Worm (Caenorhabditis elegans) whole organism, late embryonic: ENCODE measurements around the gene nex-1.

ENCODE experiments used
- F13H6.1 ChIP-seq: sonication (generic microtip); optimal IDR thresholded peaks from 2 replicates; lab custom pipeline; 2016; ENCODE audit warnings: missing genetic modification characterization, missing compliant biosample characterization
- K02D7.2 ChIP-seq: sonication (generic microtip); optimal IDR thresholded peaks from 2 replicates; lab custom pipeline; 2017; ENCODE audit warnings: mild to moderate bottlenecking, missing genetic modification characterization, missing compliant biosample characterization
- K09A11.1 ChIP-seq: sonication (generic microtip); optimal IDR thresholded peaks from 2 replicates; lab custom pipeline; 2017; ENCODE audit warnings: antibody characterized with exemption, mild to moderate bottlenecking, missing genetic modification characterization, missing compliant biosample characterization; ENCODE audit not compliant: insufficient read depth
- ahr-1 ChIP-seq: sonication (generic microtip); optimal IDR thresholded peaks from 2 replicates; lab custom pipeline; 2016; ENCODE audit warnings: missing genetic modification characterization, missing compliant biosample characterization
- ceh-14 ChIP-seq: sonication (generic microtip); optimal IDR thresholded peaks from 2 replicates; lab custom pipeline; 2016; ENCODE audit warnings: missing genotype, missing genetic modification characterization, missing compliant biosample characterization
- ceh-24 ChIP-seq: sonication (generic microtip); optimal IDR thresholded peaks from 2 replicates; lab custom pipeline; 2016; ENCODE audit warnings: mild to moderate bottlenecking, missing genetic modification characterization, missing compliant biosample characterization
- ceh-48 ChIP-seq: sonication (generic microtip); optimal IDR thresholded peaks from 2 replicates; lab custom pipeline; 2016; ENCODE audit warnings: missing genetic modification characterization, inconsistent platforms, missing compliant biosample characterization
- ceh-6 ChIP-seq: fragments of 200-800 bp; sonication (Bioruptor generic); optimal IDR thresholded peaks from 2 replicates; lab custom pipeline; 2018; ENCODE audit warnings: mild to moderate bottlenecking, missing genetic modification characterization, missing compliant biosample characterization
- ceh-9 ChIP-seq: sonication (generic microtip); optimal IDR thresholded peaks from 2 replicates; lab custom pipeline; 2016; ENCODE audit warnings: mild to moderate bottlenecking, missing genetic modification characterization, inconsistent platforms, missing compliant biosample characterization
- dmd-4 ChIP-seq: sonication (generic microtip); optimal IDR thresholded peaks from 2 replicates; lab custom pipeline; 2016; ENCODE audit warnings: borderline replicate concordance, missing genetic modification characterization, missing compliant biosample characterization
- dve-1 ChIP-seq: sonication (generic microtip); optimal IDR thresholded peaks from 2 replicates; lab custom pipeline; 2017; ENCODE audit warnings: antibody characterized with exemption, mild to moderate bottlenecking, missing genetic modification characterization, missing compliant biosample characterization
- elt-2 ChIP-seq: sonication (generic microtip); optimal IDR thresholded peaks from 2 replicates; lab custom pipeline; 2016; ENCODE audit warnings: missing genetic modification reagents, missing genetic modification characterization, missing compliant biosample characterization
- elt-4 ChIP-seq: sonication (generic microtip); optimal IDR thresholded peaks from 2 replicates; lab custom pipeline; 2016; ENCODE audit warnings: missing genetic modification characterization, missing compliant biosample characterization
- fax-1 ChIP-seq: sonication (generic microtip); optimal IDR thresholded peaks from 2 replicates; lab custom pipeline; 2016; ENCODE audit warnings: missing genotype, missing genetic modification characterization, missing compliant biosample characterization
- fkh-10 ChIP-seq: fragments of 150-350 bp; optimal IDR thresholded peaks from 2 replicates; lab custom pipeline; 2014; ENCODE audit warnings: missing biosample characterization, missing genetic modification reagents, missing genetic modification characterization
- fkh-6 ChIP-seq: sonication (generic microtip); optimal IDR thresholded peaks from 2 replicates; lab custom pipeline; 2016; ENCODE audit warnings: missing genetic modification characterization, missing compliant biosample characterization
- gmeb-2 ChIP-seq: sonication (generic microtip); optimal IDR thresholded peaks from 2 replicates; lab custom pipeline; 2016; ENCODE audit warnings: missing genetic modification characterization, inconsistent platforms, missing compliant biosample characterization
- hlh-13 ChIP-seq: fragments of 200-800 bp; sonication (Bioruptor generic); optimal IDR thresholded peaks from 2 replicates; lab custom pipeline; 2018; ENCODE audit warnings: mild to moderate bottlenecking, missing genetic modification characterization, missing compliant biosample characterization
- hlh-30 ChIP-seq: sonication (generic microtip); optimal IDR thresholded peaks from 2 replicates; lab custom pipeline; 2017; ENCODE audit warnings: antibody characterized with exemption, missing genetic modification characterization, missing compliant biosample characterization; ENCODE audit not compliant: insufficient read depth
- lin-11 ChIP-seq: fragments of 200-800 bp; sonication (Bioruptor generic); optimal IDR thresholded peaks from 2 replicates; lab custom pipeline; 2018; ENCODE audit warnings: mild to moderate bottlenecking, missing genetic modification characterization, missing compliant biosample characterization
- mec-3 ChIP-seq: sonication (generic microtip); optimal IDR thresholded peaks from 2 replicates; lab custom pipeline; 2016; ENCODE audit warnings: borderline replicate concordance, missing genetic modification characterization, missing compliant biosample characterization
- nfya-1 ChIP-seq: sonication (generic microtip); optimal IDR thresholded peaks from 2 replicates; lab custom pipeline; 2017; ENCODE audit warnings: missing genetic modification characterization, mild to moderate bottlenecking, missing compliant biosample characterization, antibody characterized with exemption, moderate library complexity
- nhr-11 ChIP-seq: fragments of 150-350 bp; optimal IDR thresholded peaks from 2 replicates; lab custom pipeline; 2014; ENCODE audit warnings: missing biosample characterization, missing genetic modification characterization
- npax-4 ChIP-seq: sonication (generic microtip); optimal IDR thresholded peaks from 2 replicates; lab custom pipeline; 2016; ENCODE audit warnings: missing genetic modification characterization, missing compliant biosample characterization
- pag-3 ChIP-seq: sonication (generic microtip); optimal IDR thresholded peaks from 2 replicates; lab custom pipeline; 2016; ENCODE audit warnings: missing compliant biosample characterization, missing genetic modification characterization, borderline replicate concordance
- pha-2 ChIP-seq: sonication (generic microtip); optimal IDR thresholded peaks from 2 replicates; lab custom pipeline; 2017; ENCODE audit warnings: mild to moderate bottlenecking, missing genetic modification characterization, missing compliant biosample characterization
- pha-4 ChIP-seq: fragments of 150-350 bp; optimal IDR thresholded peaks from 2 replicates; lab custom pipeline; 2018; ENCODE audit warnings: missing biosample characterization, missing genetic modification reagents, missing genetic modification characterization
- pros-1 ChIP-seq: fragments of 150-350 bp; optimal IDR thresholded peaks from 2 replicates; lab custom pipeline; 2014; ENCODE audit warnings: missing biosample characterization, missing genetic modification reagents, missing genetic modification characterization
- sdc-2 ChIP-seq: sonication (generic microtip); optimal IDR thresholded peaks from 2 replicates; lab custom pipeline; 2016; ENCODE audit warnings: missing genotype, missing genetic modification characterization, missing compliant biosample characterization
- sox-2 ChIP-seq: fragments of 200-800 bp; sonication (Bioruptor generic); IDR thresholded peaks from 2 replicates; pipeline ENCODE4 v1.3.6; 2022; ENCODE audit warnings: missing genetic modification reagents, missing genetic modification characterization, missing compliant biosample characterization
- sox-4 ChIP-seq: sonication (generic microtip); optimal IDR thresholded peaks from 2 replicates; lab custom pipeline; 2017; ENCODE audit warnings: mild to moderate bottlenecking, missing genetic modification characterization, inconsistent platforms, missing compliant biosample characterization
- tbx-2 ChIP-seq: sonication (generic microtip); optimal IDR thresholded peaks from 2 replicates; lab custom pipeline; 2016; ENCODE audit warnings: missing genetic modification characterization, missing compliant biosample characterization
- tbx-7 ChIP-seq: sonication (generic microtip); optimal IDR thresholded peaks from 2 replicates; lab custom pipeline; 2016; ENCODE audit warnings: missing genotype, missing genetic modification characterization, missing compliant biosample characterization
- unc-42 ChIP-seq: sonication (generic microtip); optimal IDR thresholded peaks from 2 replicates; lab custom pipeline; 2016; ENCODE audit warnings: missing genotype, missing genetic modification characterization, missing compliant biosample characterization
- unc-55 ChIP-seq: sonication (generic microtip); optimal IDR thresholded peaks from 2 replicates; lab custom pipeline; 2017; ENCODE audit warnings: missing biosample characterization, missing genetic modification reagents, missing genetic modification characterization
- unc-86 ChIP-seq: sonication (generic microtip); optimal IDR thresholded peaks from 2 replicates; lab custom pipeline; 2016; ENCODE audit warnings: missing genetic modification characterization, missing compliant biosample characterization
- zip-5 ChIP-seq: sonication (generic microtip); optimal IDR thresholded peaks from 2 replicates; lab custom pipeline; 2016; ENCODE audit warnings: missing genetic modification characterization, missing compliant biosample characterization
- ztf-16 ChIP-seq: sonication (generic microtip); optimal IDR thresholded peaks from 2 replicates; lab custom pipeline; 2017; ENCODE audit warnings: missing genetic modification characterization, missing compliant biosample characterization

Gene nex-1

ce11 chrIII:5234312-5234711, 8.9 kb downstream of the nex-1 start, which contains the start of gene mrps-26:
TSS of gene mrps-26 (plus strand) at chrIII:5234612.
- TF ChIP-seq nfya-1 (no peak), ceh-6 (GFP tag; lab: Kevin White, UChicago) (no peak), pha-2 (no peak), K09A11.1 (tag; lab: Kevin White, UChicago) (no peak), K02D7.2 (tag; lab: Kevin White, UChicago) (no peak), npax-4 (tag; lab: Kevin White, UChicago) (no peak), fax-1 (no peak), nhr-11 (tag; lab: Kevin White, UChicago) (no peak), gmeb-2 (tag; lab: Kevin White, UChicago) (no peak), sdc-2 (tag; lab: Kevin White, UChicago) (no peak), pag-3 (tag; lab: Kevin White, UChicago) (no peak), tbx-2 (tag; lab: Kevin White, UChicago) (no peak), unc-86 (tag; lab: Kevin White, UChicago) (no peak), unc-55 (GFP tag; lab: Kevin White, UChicago) (no peak), fkh-6 (tag; lab: Kevin White, UChicago) (no peak)

DNA sequence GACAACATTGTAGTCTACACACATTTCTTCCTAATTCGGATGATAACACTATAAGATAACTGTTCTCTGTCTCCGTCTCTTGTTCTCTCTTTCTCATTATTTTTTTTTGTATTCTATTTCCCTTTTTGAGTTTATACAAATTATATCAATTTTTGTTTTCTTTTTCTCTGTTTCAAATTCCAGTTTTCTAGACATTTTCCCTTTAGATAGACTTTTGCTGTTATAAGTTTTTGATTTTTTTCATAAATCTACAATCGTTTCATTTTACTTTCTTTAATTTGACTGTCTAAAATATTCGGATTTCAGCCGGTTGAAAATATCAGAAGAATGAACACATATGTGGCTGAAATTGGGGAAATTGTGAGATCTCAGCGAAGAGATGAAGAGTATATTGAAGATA, 10.7 kb downstream of the nex-1 start, which contains the start of gene prx-10:
prx-10 (plus strand) TSS at position 301 of the 400 bp plus-strand sequence.
- TF ChIP-seq ahr-1 (tag; lab: Kevin White, UChicago), result no peak
- TF ChIP-seq dve-1 (tag; lab: Kevin White, UChicago), result no peak
- no peak for TF ChIP-seq lin-11
- TF ChIP-seq pha-4 (tag; lab: Kevin White, UChicago), result no peak
- TF ChIP-seq elt-4 (tag; lab: Kevin White, UChicago), result no peak
- no peak for TF ChIP-seq F13H6.1 (tag; lab: Kevin White, UChicago)
- no peak for TF ChIP-seq unc-42
- TF ChIP-seq ceh-9 (tag; lab: Kevin White, UChicago), result no peak
- no peak for TF ChIP-seq ceh-24 (tag; lab: Kevin White, UChicago)
- TF ChIP-seq sox-2, result no peak
- no peak for TF ChIP-seq sdc-2 (tag; lab: Kevin White, UChicago)
- TF ChIP-seq fax-1, result no peak
- no peak for TF ChIP-seq sox-4 (tag; lab: Kevin White, UChicago)
- TF ChIP-seq mec-3 (tag; lab: Kevin White, UChicago), result no peak
- TF ChIP-seq, all 69 proteins: peak for 0

DNA sequence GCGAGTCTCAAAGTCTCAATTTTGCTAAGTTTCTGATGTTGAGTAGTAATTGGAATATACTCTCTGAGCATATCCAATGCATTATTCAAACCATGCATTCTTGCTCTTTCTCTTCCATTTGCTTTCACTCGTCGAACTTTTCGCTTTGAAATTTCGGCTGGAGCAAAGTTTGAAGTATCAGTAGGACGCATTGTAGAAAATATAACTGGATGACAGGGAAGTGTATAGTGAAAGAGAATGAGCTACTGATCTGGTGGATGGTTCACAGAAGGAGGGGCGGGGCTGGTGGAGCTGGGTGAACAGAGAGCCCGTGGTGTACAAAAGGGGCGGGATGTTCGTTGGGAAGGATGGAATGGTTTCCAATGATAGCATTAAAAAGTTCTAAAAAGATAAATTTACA, 16.4 kb downstream of the nex-1 start:
- TF ChIP-seq dmd-4 (tag; lab: Kevin White, UChicago) (no peak), ceh-24 (tag; lab: Kevin White, UChicago) (no peak), pros-1 (tag; lab: Kevin White, UChicago) (no peak), fax-1 (no peak), fkh-10 (GFP tag; lab: Kevin White, UChicago) (no peak), elt-2 (tag; lab: Kevin White, UChicago) (no peak), ztf-16 (tag; lab: Kevin White, UChicago) (no peak), ceh-14 (no peak), elt-4 (tag; lab: Kevin White, UChicago) (no peak), mec-3 (tag; lab: Kevin White, UChicago) (no peak), ceh-48 (tag; lab: Kevin White, UChicago) (no peak), unc-55 (GFP tag; lab: Kevin White, UChicago) (no peak), zip-5 (tag; lab: Kevin White, UChicago) (no peak), hlh-30 (tag; lab: Kevin White, UChicago) (no peak), ceh-9 (tag; lab: Kevin White, UChicago) (no peak), hlh-13 (no peak), tbx-7 (tag; lab: Kevin White, UChicago) (no peak), pha-4 (tag; lab: Kevin White, UChicago) (no peak)
